Fruit fly (Drosophila melanogaster) whole organism, adult: ENCODE data around the gene CG7069.

Experiments
- CG11617 ChIP-seq: fragments of 200-800 bp; sonication (Bioruptor generic); optimal IDR thresholded peaks from 2 replicates; lab custom pipeline; 2017; ENCODE audit warnings: mild to moderate bottlenecking, missing biosample characterization, missing genetic modification reagents, missing genetic modification characterization
- CG12768 ChIP-seq: fragments of 200-800 bp; sonication (Bioruptor generic); optimal IDR thresholded peaks from 2 replicates; lab custom pipeline; 2017; ENCODE audit warnings: missing biosample characterization, missing genetic modification characterization, mild to moderate bottlenecking, moderate library complexity, missing genetic modification reagents
- CG14711 ChIP-seq: fragments of 200-800 bp; sonication (Bioruptor generic); optimal IDR thresholded peaks from 2 replicates; lab custom pipeline; 2018; ENCODE audit warnings: missing biosample characterization, mild to moderate bottlenecking, missing genetic modification characterization, moderate library complexity
- CG1620 ChIP-seq: fragments of 200-800 bp; sonication (Bioruptor generic); optimal IDR thresholded peaks from 2 replicates; lab custom pipeline; 2016; ENCODE audit warnings: missing biosample characterization, missing genetic modification characterization
- CG33017 ChIP-seq: fragments of 200-800 bp; sonication (Bioruptor generic); optimal IDR thresholded peaks from 2 replicates; lab custom pipeline; 2018; ENCODE audit warnings: missing biosample characterization, mild to moderate bottlenecking, missing genetic modification characterization, moderate library complexity
- CG5204 ChIP-seq: fragments of 200-800 bp; sonication (Bioruptor generic); optimal IDR thresholded peaks from 2 replicates; lab custom pipeline; 2016; ENCODE audit warnings: missing biosample characterization, missing genetic modification characterization
- CG7045 ChIP-seq: fragments of 200-800 bp; sonication (Bioruptor generic); optimal IDR thresholded peaks from 2 replicates; lab custom pipeline; 2017; ENCODE audit warnings: missing biosample characterization, mild to moderate bottlenecking, missing genetic modification characterization
- CG7101 ChIP-seq: fragments of 200-800 bp; sonication (Bioruptor generic); optimal IDR thresholded peaks from 2 replicates; lab custom pipeline; 2018; ENCODE audit warnings: missing biosample characterization, mild to moderate bottlenecking, missing genetic modification characterization, moderate library complexity
- Clk ChIP-seq: fragments of 200-800 bp; sonication (Bioruptor generic); optimal IDR thresholded peaks from 2 replicates; lab custom pipeline; 2017; ENCODE audit warnings: missing biosample characterization, missing genetic modification characterization
- Crg-1 ChIP-seq: fragments of 200-800 bp; sonication (Bioruptor generic); optimal IDR thresholded peaks from 2 replicates; lab custom pipeline; 2016; ENCODE audit warnings: missing biosample characterization, missing genetic modification characterization
- Hr96 ChIP-seq: fragments of 200-800 bp; sonication (Bioruptor generic); optimal IDR thresholded peaks from 2 replicates; lab custom pipeline; 2016; ENCODE audit warnings: missing biosample characterization, missing genetic modification characterization
- Mnt ChIP-seq: fragments of 200-800 bp; sonication (Bioruptor generic); optimal IDR thresholded peaks from 2 replicates; lab custom pipeline; 2016; ENCODE audit warnings: missing biosample characterization, mild to moderate bottlenecking, missing genetic modification characterization
- bab1 ChIP-seq: fragments of 200-800 bp; sonication (Bioruptor generic); optimal IDR thresholded peaks from 3 replicates; lab custom pipeline; 2019; ENCODE audit warnings: missing biosample characterization, mild to moderate bottlenecking, missing genetic modification characterization, moderate library complexity
- cic ChIP-seq: fragments of 200-800 bp; sonication (Bioruptor generic); optimal IDR thresholded peaks from 2 replicates; lab custom pipeline; 2017; ENCODE audit warnings: missing biosample characterization, mild to moderate bottlenecking, missing genetic modification characterization, moderate library complexity
- cnc ChIP-seq, 2 experiments: fragments of >200 bp; optimal IDR thresholded peaks; 2 replicates each; lab custom pipeline; 2017
- kay ChIP-seq: fragments of 200-800 bp; sonication (Bioruptor generic); peaks from one replicate; lab custom pipeline; 2016; ENCODE audit warnings: missing biosample characterization, missing genetic modification characterization, borderline replicate concordance
- ovo ChIP-seq: fragments of 200-800 bp; sonication (Bioruptor generic); optimal IDR thresholded peaks from 2 replicates; lab custom pipeline; 2016; ENCODE audit warnings: missing biosample characterization, missing genetic modification characterization
- pad ChIP-seq: fragments of 200-800 bp; sonication (Bioruptor generic); optimal IDR thresholded peaks from 3 replicates; lab custom pipeline; 2017; ENCODE audit warnings: missing biosample characterization, missing genetic modification characterization, mild to moderate bottlenecking, moderate library complexity, missing genetic modification reagents
- tj ChIP-seq: fragments of 200-800 bp; sonication (Bioruptor generic); optimal IDR thresholded peaks from 3 replicates; lab custom pipeline; 2017; ENCODE audit warnings: missing biosample characterization, mild to moderate bottlenecking, missing genetic modification characterization, moderate library complexity
- toe ChIP-seq: fragments of 200-800 bp; sonication (Bioruptor generic); optimal IDR thresholded peaks from 2 replicates; lab custom pipeline; 2016; ENCODE audit warnings: missing biosample characterization, missing genetic modification characterization

CG7069 gene

dm6 chr3R:22395409-22396178 lies 23.0 kb downstream of the CG7069 start:
- no peak for TF ChIP-seq CG7101 (tag; lab: Kevin White, UChicago)
- TF ChIP-seq Crg-1 (GFP tag; lab: Kevin White, UChicago) = no peak
- no peak for TF ChIP-seq Hr96
- TF ChIP-seq kay (GFP tag; lab: Kevin White, UChicago) = no peak
- TF ChIP-seq CG1620 = no peak
- TF ChIP-seq tj (GFP tag; lab: Kevin White, UChicago) = no peak
- no peak for TF ChIP-seq CG5204
- TF ChIP-seq cnc (optimal IDR thresholded peaks at IDR 0.05; lab: Kevin White, UChicago) = no peak
- TF ChIP-seq bab1 (GFP tag; lab: Kevin White, UChicago) = no peak
- TF ChIP-seq CG14711 (tag; lab: Kevin White, UChicago) = no peak
- TF ChIP-seq CG33017 (tag; lab: Kevin White, UChicago) = no peak
- TF ChIP-seq pad (GFP tag; lab: Kevin White, UChicago) = no peak

- TF ChIP-seq kay (GFP tag; lab: Kevin White, UChicago) (no peak), Hr96 (no peak), CG5204 (no peak)
Observed at dm6 chr3R:22396238-22396772, 23.7 kb downstream of the CG7069 start.

DNA sequence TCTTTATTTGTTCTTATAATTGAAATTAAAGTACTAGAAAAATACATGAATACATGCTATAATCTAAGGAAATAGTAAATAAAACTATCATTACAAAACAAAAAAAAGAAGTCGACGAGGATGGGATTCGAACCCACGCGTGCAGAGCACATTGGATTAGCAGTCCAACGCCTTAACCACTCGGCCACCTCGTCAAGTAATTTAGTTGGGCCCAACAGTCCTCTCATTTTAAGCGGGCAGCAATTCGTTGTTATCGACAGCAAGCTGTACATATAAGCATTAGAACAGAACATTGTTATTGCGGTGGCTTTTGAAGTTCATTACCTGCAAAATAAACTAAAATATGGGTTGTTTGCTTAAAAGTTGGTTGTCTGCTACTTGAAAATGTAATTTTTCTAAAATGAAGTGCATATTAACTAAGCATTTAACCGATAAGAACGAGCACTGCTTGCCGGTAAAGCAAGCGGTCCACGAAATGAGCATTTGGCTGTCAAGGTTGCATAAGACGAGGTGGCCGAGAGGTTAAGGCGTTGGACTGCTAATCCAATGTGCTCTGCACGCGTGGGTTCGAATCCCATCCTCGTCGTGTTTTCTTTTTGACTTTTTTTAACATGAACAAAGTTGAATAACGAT lies 24.5 kb downstream of the CG7069 start:
- peak; percentile 15 for TF ChIP-seq bab1 (GFP tag; lab: Kevin White, UChicago)
- TF ChIP-seq CG33017 (tag; lab: Kevin White, UChicago) = no peak

DNA sequence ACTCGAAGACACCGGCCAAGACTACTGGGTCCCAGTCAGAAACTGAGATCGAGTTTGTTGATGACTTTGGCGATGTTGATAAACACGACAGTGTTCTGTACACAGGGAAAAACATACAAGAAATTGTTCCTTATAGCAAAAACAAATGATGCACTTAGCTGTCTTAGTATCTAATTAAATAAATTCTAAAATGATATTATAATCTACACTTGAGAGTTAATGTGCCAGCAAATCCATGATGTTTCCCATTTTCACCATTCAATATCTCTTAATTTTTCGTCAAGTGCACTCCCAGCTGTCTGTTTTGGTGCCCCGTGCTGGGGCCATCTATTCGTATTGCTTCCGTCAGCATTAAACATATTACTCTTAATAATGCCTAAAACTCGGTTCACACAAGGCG lies 27.6 kb downstream of the CG7069 start:
- TF ChIP-seq kay (GFP tag; lab: Kevin White, UChicago) (no peak), bab1 (GFP tag; lab: Kevin White, UChicago) (no peak), CG5204 (no peak), CG11617 (GFP tag; lab: Kevin White, UChicago) (no peak), Clk (GFP tag; lab: Kevin White, UChicago) (no peak), Hr96 (no peak)

- TF ChIP-seq CG5204 = no peak
- no peak for TF ChIP-seq kay (GFP tag; lab: Kevin White, UChicago)
- no peak for TF ChIP-seq bab1 (GFP tag; lab: Kevin White, UChicago)
- no peak for TF ChIP-seq pad (GFP tag; lab: Kevin White, UChicago)
- no peak for TF ChIP-seq Hr96
- no peak for TF ChIP-seq cic (GFP tag; lab: Kevin White, UChicago)
- TF ChIP-seq Crg-1 (GFP tag; lab: Kevin White, UChicago) = no peak
- no peak for TF ChIP-seq toe (GFP tag; lab: Kevin White, UChicago)
- no peak for TF ChIP-seq Mnt (GFP tag; lab: Kevin White, UChicago)
- TF ChIP-seq Clk (GFP tag; lab: Kevin White, UChicago) = no peak
- no peak for TF ChIP-seq CG11617 (GFP tag; lab: Kevin White, UChicago)
Observed at dm6 chr3R:22402355-22402754, 29.7 kb downstream of the CG7069 start, which contains the start of gene CG13856. Gene CG13856 (plus strand): TSS chr3R:22402655.

dm6 chr3R:22405639-22406038 lies 33.0 kb downstream of the CG7069 start, which contains the start of gene CG13855:
Gene CG13855 (plus strand): TSS chr3R:22405939.
- no peak for TF ChIP-seq CG33017 (tag; lab: Kevin White, UChicago)
- no peak for TF ChIP-seq Hr96
- no peak for TF ChIP-seq cic (GFP tag; lab: Kevin White, UChicago)
- TF ChIP-seq toe (GFP tag; lab: Kevin White, UChicago) = no peak
- no peak for TF ChIP-seq Clk (GFP tag; lab: Kevin White, UChicago)
- TF ChIP-seq bab1 (GFP tag; lab: Kevin White, UChicago) = no peak
- no peak for TF ChIP-seq CG12768 (GFP tag; lab: Kevin White, UChicago)
- TF ChIP-seq CG7101 (tag; lab: Kevin White, UChicago) = no peak
- TF ChIP-seq CG1620 = no peak
- TF ChIP-seq kay (GFP tag; lab: Kevin White, UChicago) = no peak
- no peak for TF ChIP-seq ovo
- TF ChIP-seq pad (GFP tag; lab: Kevin White, UChicago) = no peak
- no peak for TF ChIP-seq Crg-1 (GFP tag; lab: Kevin White, UChicago)
- no peak for TF ChIP-seq CG11617 (GFP tag; lab: Kevin White, UChicago)
- TF ChIP-seq tj (GFP tag; lab: Kevin White, UChicago) = no peak
- TF ChIP-seq cnc (optimal IDR thresholded peaks at IDR 0.05; lab: Kevin White, UChicago) = no peak
- TF ChIP-seq CG5204 = no peak
- TF ChIP-seq CG7045 = no peak
- no peak for TF ChIP-seq CG14711 (tag; lab: Kevin White, UChicago)
